Fruit fly (Drosophila melanogaster) whole organism: Measurements from ENCODE around the gene Fit2.

Experiments
- CG8478 ChIP-seq: fragments of >200 bp; optimal IDR thresholded peaks from 2 replicates; lab custom pipeline; 2018; ENCODE audit warnings: inconsistent platforms
- Dll ChIP-seq: fragments of >200 bp; optimal IDR thresholded peaks from 2 replicates; lab custom pipeline; 2017
- pan ChIP-seq: fragments of >200 bp; optimal IDR thresholded peaks from 2 replicates; lab custom pipeline; 2017
- psq ChIP-seq: fragments of >200 bp; optimal IDR thresholded peaks from 2 replicates; lab custom pipeline; 2017

DNA sequence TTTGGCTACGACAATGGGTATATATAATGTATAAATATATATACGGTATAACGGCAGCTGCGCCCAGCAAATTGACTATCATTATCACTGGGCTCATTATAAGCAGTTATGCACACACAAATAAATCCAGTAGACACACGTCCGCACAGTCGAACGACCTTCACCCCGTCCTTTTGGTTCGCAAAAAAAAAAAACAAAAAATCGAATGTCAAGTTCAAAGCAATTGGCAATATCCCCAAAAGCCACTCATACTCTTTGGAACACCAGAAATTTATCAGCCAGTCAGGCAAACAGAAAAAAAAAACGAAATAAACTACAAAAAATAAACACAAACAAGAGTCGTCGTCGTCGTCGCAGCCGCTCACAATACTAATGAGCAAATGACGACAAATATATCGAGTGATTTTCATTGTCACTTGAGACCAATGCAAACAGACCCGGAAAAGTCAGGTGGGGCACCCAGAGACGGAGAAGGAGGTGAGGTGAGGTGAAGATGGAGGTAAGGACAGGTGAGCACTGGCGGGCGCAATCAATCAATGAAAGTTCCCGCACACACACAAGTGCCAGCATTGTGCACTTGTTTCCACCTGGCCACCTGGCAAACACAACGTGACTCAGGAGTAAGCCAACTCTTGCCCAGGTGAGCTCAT is 19.2 kb upstream of the Fit2 start:
- TF ChIP-seq pan (lab: Kevin White, UChicago) (no peak), psq (no peak), Dll (lab: Kevin White, UChicago) (no peak), CG8478 (no peak)
